Worm (Caenorhabditis elegans): ENCODE data around the gene twf-2.

Gene twf-2

DNA sequence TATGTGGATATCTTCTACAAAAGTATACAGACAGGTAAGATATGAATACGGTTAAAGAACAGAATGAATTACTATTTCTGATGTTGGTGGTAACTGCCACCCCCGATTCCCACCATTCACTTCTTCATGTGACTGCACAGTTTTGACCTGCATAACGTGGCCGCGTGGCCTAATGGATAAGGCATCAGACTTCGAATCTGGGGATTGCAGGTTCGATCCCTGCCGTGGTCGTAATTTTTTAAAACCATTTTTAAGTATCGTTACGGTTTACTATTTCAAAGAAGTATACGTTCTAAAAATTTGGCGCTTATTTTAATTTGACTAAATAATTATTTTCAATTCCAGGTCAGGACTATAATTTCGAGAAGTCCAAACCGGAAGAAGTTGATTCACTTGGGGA is 15.3 kb downstream of the twf-2 start:
- TF ChIP-seq ztf-6 (GFP tag; IDR thresholded peaks at IDR 0.05) = no peak
- peak; percentile 63; the same call in 1 of the 2 replicates for TF ChIP-seq pbrm-1 (GFP tag; IDR thresholded peaks at IDR 0.05)
- TF ChIP-seq rcor-1 (GFP tag; IDR thresholded peaks at IDR 0.05) = peak; percentile 34; the same call in 1 of the 2 replicates
- no peak for TF ChIP-seq lsy-27 (tag; optimal IDR thresholded peaks at IDR 0.05; ENCODE audit: borderline replicate concordance, insufficient read depth)
- TF ChIP-seq Y95B8A.8 (GFP tag; IDR thresholded peaks at IDR 0.05) = no peak
- no peak for TF ChIP-seq dpff-1 (tag; optimal IDR thresholded peaks at IDR 0.05)
- TF ChIP-seq ztf-18 (tag; optimal IDR thresholded peaks at IDR 0.05) = no peak
- no peak for TF ChIP-seq efl-1 (GFP tag; optimal IDR thresholded peaks at IDR 0.05)
- peak; percentile 72 for TF ChIP-seq him-1 (tag; optimal IDR thresholded peaks at IDR 0.05)
- TF ChIP-seq ets-4 (GFP tag; optimal IDR thresholded peaks at IDR 0.05) = no peak
- peak; percentile 38 for TF ChIP-seq snpc-1.1 (tag; optimal IDR thresholded peaks at IDR 0.05; ENCODE audit: insufficient read depth)
- no peak for TF ChIP-seq ztf-3 (GFP tag; optimal IDR thresholded peaks at IDR 0.05)
- no peak for TF ChIP-seq nhr-120 (GFP tag; IDR thresholded peaks at IDR 0.05)
- no peak for TF ChIP-seq ceh-40 (GFP tag; IDR thresholded peaks at IDR 0.05)
- TF ChIP-seq lin-26 (GFP tag; IDR thresholded peaks at IDR 0.05) = peak; percentile 41; the same call in 1 of the 2 replicates
- TF ChIP-seq atf-7 (tag; optimal IDR thresholded peaks at IDR 0.05) = no peak
- no peak for TF ChIP-seq zfh-2 (GFP tag; conservative IDR thresholded peaks at IDR 0.05)
- TF ChIP-seq ztf-28 (GFP tag; IDR thresholded peaks at IDR 0.05) = no peak
- TF ChIP-seq snpc-3.4 (tag; optimal IDR thresholded peaks at IDR 0.05) = peak; percentile 46
- TF ChIP-seq C17E4.6 (GFP tag; IDR thresholded peaks at IDR 0.05) = no peak
- TF ChIP-seq F10E7.11 (tag; optimal IDR thresholded peaks at IDR 0.05) = no peak
- TF ChIP-seq somi-1 (GFP tag; optimal IDR thresholded peaks at IDR 0.05) = no peak
- no peak for TF ChIP-seq madf-3 (GFP tag; IDR thresholded peaks at IDR 0.05)
- TF ChIP-seq F39B2.1 (GFP tag; IDR thresholded peaks at IDR 0.05) = no peak
- TF ChIP-seq tbp1 (GFP tag; optimal IDR thresholded peaks at IDR 0.05) = peak; percentile 89
- no peak for TF ChIP-seq nfya-1 (tag; optimal IDR thresholded peaks at IDR 0.05; ENCODE audit: borderline replicate concordance, insufficient read depth)
- no peak for TF ChIP-seq attf-5 (GFP tag; optimal IDR thresholded peaks at IDR 0.05)
- no peak for TF ChIP-seq sptf-2 (GFP tag; optimal IDR thresholded peaks at IDR 0.05)
- peak; percentile 50 for TF ChIP-seq snpc-4 (GFP tag; optimal IDR thresholded peaks at IDR 0.05)
- peak in 3 of 4 experiments; percentile 20 to 73 (median 57) for TF ChIP-seq snpc-4 (tag; optimal IDR thresholded peaks at IDR 0.05)
- TF ChIP-seq pha-4 (tag; optimal IDR thresholded peaks at IDR 0.05) = no peak
- TF ChIP-seq hmg-20 (GFP tag; IDR thresholded peaks at IDR 0.05) = no peak
- TF ChIP-seq lsl-1 (GFP tag; optimal IDR thresholded peaks at IDR 0.05) = no peak
- TF ChIP-seq rec-8 (tag; optimal IDR thresholded peaks at IDR 0.05) = no peak
- no peak for TF ChIP-seq zim-3 (tag; optimal IDR thresholded peaks at IDR 0.05)
- TF ChIP-seq tlf-1 (GFP tag; optimal IDR thresholded peaks at IDR 0.05) = no peak
- peak; percentile 30 for TF ChIP-seq snpc-1.3 (tag; optimal IDR thresholded peaks at IDR 0.05; ENCODE audit: insufficient read depth)
- TF ChIP-seq B0035.1 (tag; optimal IDR thresholded peaks at IDR 0.05) = no peak
- TF ChIP-seq D2030.7 (GFP tag; IDR thresholded peaks at IDR 0.05) = peak; percentile 56
- TF ChIP-seq rpc-1 (optimal IDR thresholded peaks at IDR 0.05) = peak; percentile 54
- TF ChIP-seq rpc-1 (tag; optimal IDR thresholded peaks at IDR 0.05) = peak; percentile 80
- TF ChIP-seq ZK185.1 (tag; optimal IDR thresholded peaks at IDR 0.05; ENCODE audit: poor library complexity, severe bottlenecking) = no peak
- TF ChIP-seq lin-35 (GFP tag; optimal IDR thresholded peaks at IDR 0.05) = no peak
- TF ChIP-seq mes-4 (tag; optimal IDR thresholded peaks at IDR 0.05) = no peak
- no peak for TF ChIP-seq F33H1.4 (GFP tag; IDR thresholded peaks at IDR 0.05)
- no peak for TF ChIP-seq egrh-3 (GFP tag; IDR thresholded peaks at IDR 0.05)
- no peak for TF ChIP-seq nhr-27 (tag; optimal IDR thresholded peaks at IDR 0.05)
- TF ChIP-seq hmg-1.2 (GFP tag; IDR thresholded peaks at IDR 0.05) = no peak
